Fruit fly (Drosophila melanogaster) whole organism: Measurements from ENCODE around the gene CG5676.

Experiments used
- CG8478 ChIP-seq: fragments of >200 bp; optimal IDR thresholded peaks from 2 replicates; lab custom pipeline; 2018; ENCODE audit warnings: inconsistent platforms
- pan ChIP-seq: fragments of >200 bp; optimal IDR thresholded peaks from 2 replicates; lab custom pipeline; 2017
- psq ChIP-seq: fragments of >200 bp; optimal IDR thresholded peaks from 2 replicates; lab custom pipeline; 2017
- usp ChIP-seq: fragments of >200 bp; optimal IDR thresholded peaks from 2 replicates; lab custom pipeline; 2017; ENCODE audit warnings: missing biosample characterization, missing genetic modification characterization, mixed read lengths

DNA sequence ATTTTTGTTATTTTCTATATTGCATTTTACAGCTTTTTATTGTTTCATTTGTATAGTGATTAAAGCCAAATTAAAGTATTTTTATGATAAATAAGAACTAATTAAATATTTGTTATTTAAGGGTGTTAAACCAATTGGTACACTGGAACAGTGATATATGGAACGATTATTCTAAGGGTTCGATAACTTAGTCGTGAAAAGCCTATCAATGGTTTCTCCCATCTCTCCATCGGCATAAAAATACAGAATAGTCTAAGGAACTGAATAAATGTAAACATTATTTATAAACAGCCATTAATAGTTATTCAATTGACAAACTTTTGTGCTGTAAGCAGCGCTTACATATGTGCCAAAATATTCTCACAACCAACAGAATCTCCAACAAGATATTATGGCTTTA is 9.4 kb upstream of the CG5676 start, which contains the start of gene Mob3:
- TF ChIP-seq usp (GFP tag; lab: Kevin White, UChicago) (no peak), pan (lab: Kevin White, UChicago) (no peak), psq (lab: Kevin White, UChicago) (no peak), CG8478 (lab: Kevin White, UChicago) (no peak)
